Fruit fly (Drosophila melanogaster): ENCODE data around the gene Crk.

dm6 chr4:230430-230829, 20.4 kb downstream of the Crk start, which contains the start of gene CG1674:
- TF ChIP-seq Abd-B (GFP tag; optimal IDR thresholded peaks at IDR 0.05) (no peak), usp (GFP tag; optimal IDR thresholded peaks at IDR 0.05) (no peak), rgr (GFP tag; optimal IDR thresholded peaks at IDR 0.05) (no peak), h (GFP tag; optimal IDR thresholded peaks at IDR 0.05) (no peak), fru (GFP tag; optimal IDR thresholded peaks at IDR 0.05) (no peak), psq (GFP tag; optimal IDR thresholded peaks at IDR 0.05) (no peak), Vsx2 (GFP tag; optimal IDR thresholded peaks at IDR 0.05; ENCODE audit: partially characterized antibody) (no peak), lola (GFP tag; optimal IDR thresholded peaks at IDR 0.05) (no peak), Myc (optimal IDR thresholded peaks at IDR 0.05) (no peak), ey (GFP tag; optimal IDR thresholded peaks at IDR 0.05) (no peak), brk (GFP tag; optimal IDR thresholded peaks at IDR 0.05) (no peak), sv (GFP tag; optimal IDR thresholded peaks at IDR 0.05) (no peak)
